Worm (Caenorhabditis elegans) whole organism, L2 larva: ENCODE data around the gene Y46B2A.3.
"Not testable (repeated sequence)": the region's sequence is repeated elsewhere in the genome, so short reads cannot be mapped to it uniquely, and the experiment has no call there.

Source experiments
- C34F6.9 ChIP-seq: fragments of 150-350 bp; optimal IDR thresholded peaks from 2 replicates; lab custom pipeline; 2014; ENCODE audit warnings: missing biosample characterization, missing genetic modification characterization
- F13H6.1 ChIP-seq: sonication (generic microtip); optimal IDR thresholded peaks from 2 replicates; lab custom pipeline; 2016; ENCODE audit warnings: missing genetic modification characterization, missing compliant biosample characterization
- R02D3.7 ChIP-seq: fragments of 150-350 bp; optimal IDR thresholded peaks from 2 replicates; lab custom pipeline; 2014; ENCODE audit warnings: missing biosample characterization, missing genetic modification characterization
- Y55F3AM.14 ChIP-seq: fragments of 200-800 bp; sonication (Bioruptor generic); optimal IDR thresholded peaks from 2 replicates; lab custom pipeline; 2018; ENCODE audit warnings: mild to moderate bottlenecking, missing genetic modification characterization, missing compliant biosample characterization
- ZK546.5 ChIP-seq: sonication (generic microtip); optimal IDR thresholded peaks from 2 replicates; lab custom pipeline; 2017; ENCODE audit warnings: missing biosample characterization, missing genetic modification characterization
- alr-1 ChIP-seq: fragments of 150-350 bp; optimal IDR thresholded peaks from 2 replicates; lab custom pipeline; 2014; ENCODE audit warnings: missing biosample characterization, missing genetic modification characterization
- aly-2 ChIP-seq: fragments of 150-350 bp; optimal IDR thresholded peaks from 2 replicates; lab custom pipeline; 2014; ENCODE audit warnings: missing biosample characterization, missing genetic modification characterization
- ama-1 ChIP-seq: fragments of 150-350 bp; optimal IDR thresholded peaks from 2 replicates; lab custom pipeline; 2018; ENCODE audit warnings: inconsistent platforms
- blmp-1 ChIP-seq: sonication (generic microtip); optimal IDR thresholded peaks from 2 replicates; lab custom pipeline; 2017; ENCODE audit warnings: missing genetic modification characterization, mild to moderate bottlenecking, missing compliant biosample characterization, antibody characterized with exemption, moderate library complexity; ENCODE audit not compliant: insufficient read depth
- dmd-4 ChIP-seq: sonication (generic microtip); optimal IDR thresholded peaks from 2 replicates; lab custom pipeline; 2017; ENCODE audit warnings: missing biosample characterization, missing genetic modification characterization
- elt-1 ChIP-seq: fragments of 150-350 bp; optimal IDR thresholded peaks from 2 replicates; lab custom pipeline; 2014; ENCODE audit warnings: missing biosample characterization, missing genetic modification characterization
- elt-3 ChIP-seq: sonication (generic microtip); optimal IDR thresholded peaks from 2 replicates; lab custom pipeline; 2017; ENCODE audit warnings: missing biosample characterization, missing genetic modification characterization
- fos-1 ChIP-seq: fragments of 150-350 bp; optimal IDR thresholded peaks from 2 replicates; lab custom pipeline; 2014; ENCODE audit warnings: missing biosample characterization, missing genetic modification characterization
- gmeb-1 ChIP-seq: fragments of 150-350 bp; optimal IDR thresholded peaks from 2 replicates; lab custom pipeline; 2014; ENCODE audit warnings: missing biosample characterization, missing genetic modification characterization
- lin-13 ChIP-seq: fragments of 150-350 bp; optimal IDR thresholded peaks from 2 replicates; lab custom pipeline; 2014; ENCODE audit warnings: missing biosample characterization, missing genetic modification reagents, missing genetic modification characterization
- lin-39 ChIP-seq: fragments of 150-350 bp; optimal IDR thresholded peaks from 2 replicates; lab custom pipeline; 2014; ENCODE audit warnings: missing biosample characterization, missing genetic modification reagents, missing genetic modification characterization
- lsy-2 ChIP-seq, 2 experiments: fragments of 150-350 bp in 1 of 2; sonication (generic microtip) in 1 of 2; optimal IDR thresholded peaks; 2 replicates each; lab custom pipeline; 2014 to 2017; ENCODE audit warnings: missing biosample characterization in 2 of 2, missing genetic modification characterization in 2 of 2
- mab-5 ChIP-seq: fragments of 150-350 bp; optimal IDR thresholded peaks from 2 replicates; lab custom pipeline; 2014; ENCODE audit warnings: missing biosample characterization, missing genetic modification characterization
- mbf-1 ChIP-seq: sonication (generic microtip); optimal IDR thresholded peaks from 2 replicates; lab custom pipeline; 2017; ENCODE audit warnings: missing biosample characterization, missing genetic modification characterization
- mdl-1 ChIP-seq, 2 experiments: fragments of 150-350 bp in 1 of 2; sonication (generic microtip) in 1 of 2; optimal IDR thresholded peaks; 2 replicates each; lab custom pipeline; 2017; ENCODE audit warnings: missing biosample characterization in 2 of 2, missing genetic modification characterization in 2 of 2
- nhr-12 ChIP-seq: fragments of 150-350 bp; optimal IDR thresholded peaks from 2 replicates; lab custom pipeline; 2014; ENCODE audit warnings: missing biosample characterization, missing genetic modification characterization
- nhr-129 ChIP-seq: fragments of 150-350 bp; optimal IDR thresholded peaks from 2 replicates; lab custom pipeline; 2014; ENCODE audit warnings: missing biosample characterization, missing genetic modification characterization
- nhr-21 ChIP-seq: fragments of 150-350 bp; optimal IDR thresholded peaks from 2 replicates; lab custom pipeline; 2014; ENCODE audit warnings: missing biosample characterization, missing genetic modification characterization
- nhr-23 ChIP-seq: fragments of 150-350 bp; optimal IDR thresholded peaks from 2 replicates; lab custom pipeline; 2014; ENCODE audit warnings: missing biosample characterization, missing genetic modification reagents, missing genetic modification characterization
- nhr-25 ChIP-seq: fragments of 150-350 bp; sonication (generic microtip); optimal IDR thresholded peaks from 3 replicates; lab custom pipeline; 2014; ENCODE audit warnings: missing biosample characterization, missing genetic modification characterization
- nhr-6 ChIP-seq: fragments of 150-350 bp; optimal IDR thresholded peaks from 2 replicates; lab custom pipeline; 2014; ENCODE audit warnings: missing biosample characterization, missing genetic modification characterization
- nhr-77 ChIP-seq: fragments of 150-350 bp; optimal IDR thresholded peaks from 2 replicates; lab custom pipeline; 2014; ENCODE audit warnings: missing biosample characterization, missing genetic modification characterization
- skn-1 ChIP-seq: sonication (generic microtip); optimal IDR thresholded peaks from 2 replicates; lab custom pipeline; 2017; ENCODE audit warnings: missing biosample characterization, missing genetic modification characterization
- sma-3 ChIP-seq: sonication (generic microtip); optimal IDR thresholded peaks from 2 replicates; lab custom pipeline; 2016; ENCODE audit warnings: missing genetic modification reagents, missing genetic modification characterization, missing compliant biosample characterization
- sma-9 ChIP-seq, 2 experiments: fragments of 150-350 bp in 1 of 2; sonication (generic microtip) in 1 of 2; optimal IDR thresholded peaks; 2 replicates each; lab custom pipeline; 2014 to 2016; ENCODE audit warnings: missing genetic modification characterization in 2 of 2, mild to moderate bottlenecking in 1 of 2, missing biosample characterization in 1 of 2, missing compliant biosample characterization in 1 of 2, missing genetic modification reagents in 1 of 2, moderate library complexity in 1 of 2
- snpc-4 ChIP-seq: fragments of 150-350 bp; optimal IDR thresholded peaks from 2 replicates; lab custom pipeline; 2014; ENCODE audit warnings: missing biosample characterization, missing genetic modification characterization
- unc-39 ChIP-seq: fragments of 150-350 bp; optimal IDR thresholded peaks from 2 replicates; lab custom pipeline; 2014; ENCODE audit warnings: missing biosample characterization, missing genetic modification characterization
- unc-55 ChIP-seq: fragments of 150-350 bp; sonication (generic microtip); optimal IDR thresholded peaks from 3 replicates; lab custom pipeline; 2014; ENCODE audit warnings: missing biosample characterization, missing genetic modification reagents, missing genetic modification characterization
- unc-62 ChIP-seq: fragments of 150-350 bp; optimal IDR thresholded peaks from 2 replicates; lab custom pipeline; 2014; ENCODE audit warnings: missing biosample characterization, missing genetic modification reagents, missing genetic modification characterization
- zag-1 ChIP-seq: fragments of 150-350 bp; optimal IDR thresholded peaks from 2 replicates; lab custom pipeline; 2014; ENCODE audit warnings: missing biosample characterization, missing genetic modification characterization
- ztf-1 ChIP-seq: fragments of 200-800 bp; sonication (Bioruptor generic); conservative IDR thresholded peaks from 2 replicates; pipeline ENCODE4 v1.3.6; 2022; ENCODE audit warnings: missing genetic modification characterization, missing compliant biosample characterization
- ztf-11 ChIP-seq: sonication (generic microtip); optimal IDR thresholded peaks from 2 replicates; lab custom pipeline; 2017; ENCODE audit warnings: missing biosample characterization, missing genetic modification characterization
- ztf-4 ChIP-seq: fragments of 150-350 bp; optimal IDR thresholded peaks from 2 replicates; lab custom pipeline; 2014; ENCODE audit warnings: missing biosample characterization, missing genetic modification characterization

The Y46B2A.3 gene

ce11 chrII:823529-823928 is 43.2 kb downstream of the Y46B2A.3 start, which contains the start of gene F46F5.10:
TSS of gene F46F5.10 (plus strand) at chrII:823829.
- TF ChIP-seq zag-1 (no peak), aly-2 (tag; lab: Kevin White, UChicago) (no peak), mab-5 (tag; lab: Kevin White, UChicago) (no peak), ztf-4 (tag; lab: Kevin White, UChicago) (no peak), fos-1 (no peak), F13H6.1 (tag; lab: Kevin White, UChicago) (no peak), skn-1 (tag; lab: Kevin White, UChicago) (no peak), gmeb-1 (tag; lab: Kevin White, UChicago) (no peak), nhr-129 (tag; lab: Kevin White, UChicago) (no peak), R02D3.7 (no peak), nhr-12 (no peak), ZK546.5 (tag; lab: Kevin White, UChicago) (no peak), nhr-25 (tag; lab: Kevin White, UChicago) (no peak), elt-1 (tag; lab: Kevin White, UChicago) (no peak)
- TF ChIP-seq, all 48 proteins: peak for 0

- TF ChIP-seq unc-39; blmp-1 (tag; lab: Kevin White, UChicago); nhr-6 (tag; lab: Kevin White, UChicago): not testable (repeated sequence)
- TF ChIP-seq, all 48 proteins: peak for 0; not testable (repeated sequence) for 48
Measured at ce11 chrII:822730-823129, 44.0 kb downstream of the Y46B2A.3 start, which contains the start of gene msrp-4. TSS of gene msrp-4 (minus strand) at chrII:822830.

ce11 chrII:821514-821913 is 45.2 kb downstream of the Y46B2A.3 start, which contains the start of gene F46F5.8:
TSS of gene F46F5.8 (minus strand) at chrII:821614.
- TF ChIP-seq ztf-4 (tag; lab: Kevin White, UChicago) (no peak), mbf-1 (tag; lab: Kevin White, UChicago) (no peak), aly-2 (tag; lab: Kevin White, UChicago) (no peak), mdl-1 (tag; optimal IDR thresholded peaks at IDR 0.05; lab: Kevin White, UChicago) (no peak), sma-9 (GFP tag; optimal IDR thresholded peaks at IDR 0.05; lab: Kevin White, UChicago) (no peak), sma-9 (tag; optimal IDR thresholded peaks at IDR 0.05; lab: Kevin White, UChicago) (no peak), ama-1 (lab: Kevin White, UChicago) (no peak), nhr-6 (tag; lab: Kevin White, UChicago) (no peak), Y55F3AM.14 (GFP tag; lab: Kevin White, UChicago) (no peak), lin-39 (no peak), nhr-21 (tag; lab: Kevin White, UChicago) (no peak), nhr-25 (tag; lab: Kevin White, UChicago) (no peak), lin-13 (no peak), nhr-23 (tag; lab: Kevin White, UChicago) (no peak), alr-1 (tag; lab: Kevin White, UChicago) (no peak), unc-55 (GFP tag; lab: Kevin White, UChicago) (no peak), C34F6.9 (no peak), blmp-1 (tag; lab: Kevin White, UChicago) (no peak), elt-3 (tag; lab: Kevin White, UChicago) (no peak), unc-39 (no peak), mab-5 (tag; lab: Kevin White, UChicago) (no peak)

ce11 chrII:820519-820918 is 46.2 kb downstream of the Y46B2A.3 start, which contains the start of gene F46F5.7:
TSS of gene F46F5.7 (minus strand) at chrII:820619.
- TF ChIP-seq nhr-77 (tag; lab: Kevin White, UChicago), result no peak
- TF ChIP-seq unc-39, result no peak
- TF ChIP-seq lsy-2 (tag; optimal IDR thresholded peaks at IDR 0.05; lab: Kevin White, UChicago), result no peak
- no peak for TF ChIP-seq R02D3.7
- TF ChIP-seq snpc-4 (tag; lab: Kevin White, UChicago), result no peak
- TF ChIP-seq sma-3, result no peak
- no peak for TF ChIP-seq ZK546.5 (tag; lab: Kevin White, UChicago)

- no peak for TF ChIP-seq ztf-4 (tag; lab: Kevin White, UChicago)
- TF ChIP-seq ztf-1 (GFP tag; lab: Robert Waterston, UW), result no peak
- no peak for TF ChIP-seq nhr-23 (tag; lab: Kevin White, UChicago)
- TF ChIP-seq lin-13, result no peak
- no peak for TF ChIP-seq dmd-4 (tag; lab: Kevin White, UChicago)
- TF ChIP-seq C34F6.9, result no peak
- TF ChIP-seq skn-1 (tag; lab: Kevin White, UChicago), result no peak
- no peak for TF ChIP-seq F13H6.1 (tag; lab: Kevin White, UChicago)
- TF ChIP-seq sma-3, result no peak
- no peak for TF ChIP-seq blmp-1 (tag; lab: Kevin White, UChicago)
- TF ChIP-seq ztf-11 (tag; lab: Kevin White, UChicago), result no peak
- no peak for TF ChIP-seq ama-1 (lab: Kevin White, UChicago)
- TF ChIP-seq sma-9 (GFP tag; optimal IDR thresholded peaks at IDR 0.05; lab: Kevin White, UChicago), result no peak
- no peak for TF ChIP-seq sma-9 (tag; optimal IDR thresholded peaks at IDR 0.05; lab: Kevin White, UChicago)
- TF ChIP-seq elt-1 (tag; lab: Kevin White, UChicago), result no peak
- no peak for TF ChIP-seq fos-1
- no peak for TF ChIP-seq lin-39
- TF ChIP-seq unc-62 (GFP tag; lab: Kevin White, UChicago), result no peak
- TF ChIP-seq nhr-21 (tag; lab: Kevin White, UChicago), result no peak
- TF ChIP-seq mbf-1 (tag; lab: Kevin White, UChicago), result no peak
- no peak for TF ChIP-seq ZK546.5 (tag; lab: Kevin White, UChicago)
Measured at ce11 chrII:814737-815136, 52.0 kb downstream of the Y46B2A.3 start, which contains the start of gene msrp-3. TSS of gene msrp-3 (minus strand) at chrII:814837.
